Fruit fly (Drosophila melanogaster): ENCODE results near the gene bou.

DNA sequence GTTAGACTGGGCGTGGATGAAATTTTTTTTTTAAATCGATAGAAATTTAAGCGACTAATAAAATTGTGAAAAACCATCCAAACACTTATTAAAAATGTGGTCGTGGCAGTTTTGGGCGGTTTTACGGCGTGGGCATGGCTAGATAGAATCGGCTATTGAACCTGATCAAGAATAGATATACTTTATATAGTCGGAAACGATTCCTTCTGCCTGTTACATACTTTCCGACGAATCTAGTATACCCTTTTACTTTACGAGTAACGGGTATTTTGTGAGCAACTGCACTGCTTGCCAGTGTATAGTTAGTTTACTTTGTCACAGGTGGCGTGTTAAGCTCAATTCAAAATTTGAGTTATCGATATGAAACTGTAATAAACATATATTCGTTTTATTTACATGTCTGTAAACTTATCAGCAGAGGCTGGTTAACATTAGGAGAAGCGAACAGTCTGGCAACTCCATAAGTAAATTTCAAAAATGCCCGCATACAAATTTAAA is 28.7 kb downstream of the bou start:
- TF ChIP-seq CG33557 (GFP tag; optimal IDR thresholded peaks at IDR 0.05) (no peak), CkIIα-i1 (GFP tag; IDR thresholded peaks at IDR 0.05) (no peak), CG16815 (GFP tag; optimal IDR thresholded peaks at IDR 0.05) (no peak), mam (GFP tag; optimal IDR thresholded peaks at IDR 0.05) (peak; percentile 74), CG3726 (GFP tag; IDR thresholded peaks at IDR 0.05) (0 out of 3 replicates have a peak, but pooled peaks have one; percentile 19), CG16779 (GFP tag; IDR thresholded peaks at IDR 0.05) (no peak), lov (optimal IDR thresholded peaks at IDR 0.05) (no peak), lov (GFP tag; IDR thresholded peaks at IDR 0.05) (no peak), Bdp1 (GFP tag; optimal IDR thresholded peaks at IDR 0.05) (no peak), nom (GFP tag; optimal IDR thresholded peaks at IDR 0.05) (no peak), CG18764 (GFP tag; optimal IDR thresholded peaks at IDR 0.05) (no peak)
